Fruit fly (Drosophila melanogaster) whole organism, embryonic: ENCODE measurements around the gene CG13850.

Experiments used
- Adf1 ChIP-seq: fragments of 200-800 bp; sonication (Bioruptor generic); IDR thresholded peaks from 2 replicates; pipeline ENCODE4 v1.3.6; 2022; ENCODE audit warnings: missing biosample characterization, missing genetic modification characterization
- Bteb2 ChIP-seq: fragments of 200-800 bp; sonication (Bioruptor generic); optimal IDR thresholded peaks from 2 replicates; lab custom pipeline; 2016; ENCODE audit warnings: missing biosample characterization, missing genetic modification characterization
- C15 ChIP-seq: fragments of 200-800 bp; sonication (Bioruptor generic); IDR thresholded peaks from 3 replicates; pipeline ENCODE4 v1.3.6; 2022; ENCODE audit warnings: missing biosample characterization, missing genetic modification characterization
- CG10366 ChIP-seq: fragments of 200-800 bp; sonication (Bioruptor generic); IDR thresholded peaks from 2 replicates; pipeline ENCODE4 v1.3.6; 2022; ENCODE audit warnings: missing biosample characterization, missing genetic modification characterization
- CG10431 ChIP-seq: fragments of 200-800 bp; sonication (Bioruptor generic); optimal IDR thresholded peaks from 3 replicates; lab custom pipeline; 2018; ENCODE audit warnings: missing biosample characterization, mild to moderate bottlenecking, missing genetic modification characterization
- CG13424 ChIP-seq: fragments of 200-800 bp; sonication (Bioruptor generic); optimal IDR thresholded peaks from 2 replicates; lab custom pipeline; 2019; ENCODE audit warnings: missing biosample characterization, mild to moderate bottlenecking, missing genetic modification characterization, moderate library complexity
- CG14710 ChIP-seq: fragments of 200-800 bp; sonication (Bioruptor generic); optimal IDR thresholded peaks from 3 replicates; lab custom pipeline; 2019; ENCODE audit warnings: missing biosample characterization, mild to moderate bottlenecking, missing genetic modification characterization, moderate library complexity
- CG15601 ChIP-seq: fragments of 200-800 bp; sonication (Bioruptor generic); optimal IDR thresholded peaks from 3 replicates; lab custom pipeline; 2019; ENCODE audit warnings: missing biosample characterization, mild to moderate bottlenecking, missing genetic modification characterization, moderate library complexity
- CG15696 ChIP-seq: fragments of 200-800 bp; sonication (Bioruptor generic); optimal IDR thresholded peaks from 2 replicates; lab custom pipeline; 2019; ENCODE audit warnings: missing biosample characterization, mild to moderate bottlenecking, missing genetic modification characterization, moderate library complexity
- CG17385 ChIP-seq: fragments of 200-800 bp; sonication (Bioruptor generic); optimal IDR thresholded peaks from 3 replicates; lab custom pipeline; 2018; ENCODE audit warnings: missing biosample characterization, mild to moderate bottlenecking, missing genetic modification characterization
- CG17802 ChIP-seq: fragments of 200-800 bp; sonication (Bioruptor generic); optimal IDR thresholded peaks from 2 replicates; lab custom pipeline; 2018; ENCODE audit warnings: missing biosample characterization, mild to moderate bottlenecking, missing genetic modification characterization, moderate library complexity
- CG18764 ChIP-seq: fragments of 200-800 bp; sonication (Bioruptor generic); optimal IDR thresholded peaks from 3 replicates; lab custom pipeline; 2016; ENCODE audit warnings: missing biosample characterization, missing genetic modification characterization
- CG2116 ChIP-seq: fragments of 200-800 bp; sonication (Bioruptor generic); optimal IDR thresholded peaks from 3 replicates; lab custom pipeline; 2018; ENCODE audit warnings: missing biosample characterization, mild to moderate bottlenecking, missing genetic modification characterization
- CG30020 ChIP-seq: fragments of 200-800 bp; optimal IDR thresholded peaks from 2 replicates; lab custom pipeline; 2019; ENCODE audit warnings: missing biosample characterization, mild to moderate bottlenecking, missing genetic modification characterization, moderate library complexity
- CG30403 ChIP-seq: fragments of 200-800 bp; sonication (Bioruptor generic); optimal IDR thresholded peaks from 3 replicates; lab custom pipeline; 2016; ENCODE audit warnings: missing biosample characterization, missing genetic modification characterization
- CG3065 ChIP-seq: fragments of 200-800 bp; sonication (Bioruptor generic); optimal IDR thresholded peaks from 2 replicates; lab custom pipeline; 2016; ENCODE audit warnings: missing biosample characterization, missing genetic modification characterization
- CG3407 ChIP-seq: fragments of 200-800 bp; sonication (Bioruptor generic); optimal IDR thresholded peaks from 2 replicates; lab custom pipeline; 2018; ENCODE audit warnings: missing biosample characterization, mild to moderate bottlenecking, missing genetic modification characterization
- CG34376 ChIP-seq: fragments of 200-800 bp; sonication (Bioruptor generic); optimal IDR thresholded peaks from 2 replicates; lab custom pipeline; 2018; ENCODE audit warnings: missing biosample characterization, mild to moderate bottlenecking, missing genetic modification characterization
- CG4328 ChIP-seq: fragments of 200-800 bp; sonication (Bioruptor generic); optimal IDR thresholded peaks from 3 replicates; lab custom pipeline; 2017; ENCODE audit warnings: missing biosample characterization, missing genetic modification reagents, missing genetic modification characterization
- CG7357 ChIP-seq: fragments of 200-800 bp; sonication (Bioruptor generic); IDR thresholded peaks from 3 replicates; pipeline ENCODE4 v1.3.6; 2022; ENCODE audit warnings: missing biosample characterization, missing genetic modification characterization
- CG7372 ChIP-seq: fragments of 200-800 bp; sonication (Bioruptor generic); IDR thresholded peaks from 2 replicates; pipeline ENCODE4 v1.3.6; 2022; ENCODE audit warnings: missing biosample characterization, missing genetic modification characterization
- Camta ChIP-seq: fragments of 200-800 bp; sonication (Bioruptor generic); optimal IDR thresholded peaks from 2 replicates; lab custom pipeline; 2016; ENCODE audit warnings: missing biosample characterization, missing genetic modification characterization
- CoRest ChIP-seq: fragments of 200-800 bp; sonication (Bioruptor generic); optimal IDR thresholded peaks from 3 replicates; lab custom pipeline; 2018; ENCODE audit warnings: missing biosample characterization, mild to moderate bottlenecking, missing genetic modification characterization, moderate library complexity
- Dbx ChIP-seq: fragments of 200-800 bp; sonication (Bioruptor generic); IDR thresholded peaks from 3 replicates; pipeline ENCODE4 v1.3.6; 2022; ENCODE audit warnings: missing biosample characterization, missing genetic modification characterization
- Doc2 ChIP-seq: fragments of 200-800 bp; sonication (Bioruptor generic); IDR thresholded peaks from 2 replicates; pipeline ENCODE4 v1.3.6; 2022; ENCODE audit warnings: missing biosample characterization, missing genetic modification characterization
- E2f1 ChIP-seq: fragments of 200-800 bp; sonication (Bioruptor generic); IDR thresholded peaks from 2 replicates; pipeline ENCODE4 v1.3.6; 2022; ENCODE audit warnings: missing biosample characterization, missing genetic modification characterization
- H2.0 ChIP-seq: fragments of 200-800 bp; sonication (Bioruptor generic); IDR thresholded peaks from 2 replicates; pipeline ENCODE4 v1.3.6; 2022; ENCODE audit warnings: missing biosample characterization, missing genetic modification characterization
- Lim3 ChIP-seq: fragments of 200-800 bp; sonication (Bioruptor generic); IDR thresholded peaks from 2 replicates; pipeline ENCODE4 v1.3.6; 2022; ENCODE audit warnings: missing biosample characterization, missing genetic modification characterization
- MBD-R2 ChIP-seq: fragments of 200-800 bp; sonication (Bioruptor generic); IDR thresholded peaks from 2 replicates; pipeline ENCODE4 v1.3.6; 2022; ENCODE audit warnings: missing biosample characterization, missing genetic modification characterization
- Neu2 ChIP-seq: fragments of 200-800 bp; sonication (Bioruptor generic); optimal IDR thresholded peaks from 3 replicates; lab custom pipeline; 2016; ENCODE audit warnings: missing biosample characterization, missing genetic modification characterization, borderline replicate concordance
- Ptx1 ChIP-seq: fragments of 200-800 bp; sonication (Bioruptor generic); IDR thresholded peaks from 2 replicates; pipeline ENCODE4 v1.3.6; 2022; ENCODE audit warnings: missing biosample characterization, missing genetic modification characterization
- ab ChIP-seq: fragments of 200-800 bp; sonication (Bioruptor generic); optimal IDR thresholded peaks from 2 replicates; lab custom pipeline; 2016; ENCODE audit warnings: missing biosample characterization, missing genetic modification characterization
- bbx ChIP-seq: fragments of 200-800 bp; sonication (Bioruptor generic); IDR thresholded peaks from 2 replicates; pipeline ENCODE4 v1.3.6; 2022; ENCODE audit warnings: missing biosample characterization, missing genetic modification characterization; ENCODE audit not compliant: partially characterized antibody
- chif ChIP-seq, 2 experiments: fragments of 200-800 bp; sonication (Bioruptor generic); optimal IDR thresholded peaks; 3 replicates each; lab custom pipeline; 2016; ENCODE audit warnings: missing biosample characterization in 2 of 2, missing genetic modification characterization in 2 of 2
- da ChIP-seq: fragments of 200-800 bp; sonication (Bioruptor generic); optimal IDR thresholded peaks from 2 replicates; lab custom pipeline; 2016; ENCODE audit warnings: missing biosample characterization, missing genetic modification characterization
- dmrt99B ChIP-seq: fragments of 200-800 bp; sonication (Bioruptor generic); optimal IDR thresholded peaks from 2 replicates; lab custom pipeline; 2018; ENCODE audit warnings: missing biosample characterization, mild to moderate bottlenecking, missing genetic modification characterization, moderate library complexity
- gsb-n ChIP-seq: fragments of 200-800 bp; sonication (Bioruptor generic); optimal IDR thresholded peaks from 3 replicates; lab custom pipeline; 2018; ENCODE audit warnings: missing biosample characterization, mild to moderate bottlenecking, missing genetic modification characterization
- hbn ChIP-seq: fragments of 200-800 bp; sonication (Bioruptor generic); IDR thresholded peaks from 2 replicates; pipeline ENCODE4 v1.3.6; 2022; ENCODE audit warnings: missing biosample characterization, missing genetic modification characterization; ENCODE audit not compliant: partially characterized antibody
- jigr1 ChIP-seq: fragments of 200-800 bp; sonication (Bioruptor generic); IDR thresholded peaks from 3 replicates; pipeline ENCODE4 v1.3.6; 2022; ENCODE audit warnings: missing biosample characterization, missing genetic modification characterization
- lab ChIP-seq: fragments of 200-800 bp; sonication (Bioruptor generic); optimal IDR thresholded peaks from 3 replicates; lab custom pipeline; 2017; ENCODE audit warnings: missing biosample characterization, missing genetic modification characterization, mild to moderate bottlenecking, moderate library complexity, missing genetic modification reagents
- nom ChIP-seq: fragments of 200-800 bp; sonication (Bioruptor generic); optimal IDR thresholded peaks from 2 replicates; lab custom pipeline; 2017; ENCODE audit warnings: missing biosample characterization, missing genetic modification characterization, mild to moderate bottlenecking, moderate library complexity, missing genetic modification reagents
- peb ChIP-seq: fragments of 200-800 bp; sonication (Bioruptor generic); IDR thresholded peaks from 2 replicates; pipeline ENCODE4 v1.3.6; 2022; ENCODE audit warnings: missing biosample characterization, missing genetic modification characterization
- pho ChIP-seq: fragments of 200-800 bp; sonication (Bioruptor generic); optimal IDR thresholded peaks from 2 replicates; lab custom pipeline; 2016; ENCODE audit warnings: missing biosample characterization, missing genetic modification characterization
- psq ChIP-seq: fragments of 200-800 bp; sonication (Bioruptor generic); optimal IDR thresholded peaks from 2 replicates; lab custom pipeline; 2017; ENCODE audit warnings: missing biosample characterization, missing genetic modification characterization
- rib ChIP-seq: fragments of 200-800 bp; sonication (Bioruptor generic); IDR thresholded peaks from 2 replicates; pipeline ENCODE4 v1.3.6; 2022; ENCODE audit warnings: missing biosample characterization, missing genetic modification characterization
- sd ChIP-seq: fragments of 200-800 bp; sonication (Bioruptor generic); optimal IDR thresholded peaks from 3 replicates; lab custom pipeline; 2018; ENCODE audit warnings: missing biosample characterization, mild to moderate bottlenecking, missing genetic modification characterization, moderate library complexity
- sima ChIP-seq: fragments of 200-800 bp; sonication (Bioruptor generic); optimal IDR thresholded peaks from 2 replicates; lab custom pipeline; 2016; ENCODE audit warnings: missing biosample characterization, missing genetic modification characterization
- slou ChIP-seq: fragments of 200-800 bp; sonication (Bioruptor generic); optimal IDR thresholded peaks from 3 replicates; lab custom pipeline; 2016; ENCODE audit warnings: missing biosample characterization, missing genetic modification characterization
- zf30C ChIP-seq: fragments of 200-800 bp; sonication (Bioruptor generic); optimal IDR thresholded peaks from 3 replicates; lab custom pipeline; 2018; ENCODE audit warnings: missing biosample characterization, mild to moderate bottlenecking, missing genetic modification characterization

The CG13850 gene

DNA sequence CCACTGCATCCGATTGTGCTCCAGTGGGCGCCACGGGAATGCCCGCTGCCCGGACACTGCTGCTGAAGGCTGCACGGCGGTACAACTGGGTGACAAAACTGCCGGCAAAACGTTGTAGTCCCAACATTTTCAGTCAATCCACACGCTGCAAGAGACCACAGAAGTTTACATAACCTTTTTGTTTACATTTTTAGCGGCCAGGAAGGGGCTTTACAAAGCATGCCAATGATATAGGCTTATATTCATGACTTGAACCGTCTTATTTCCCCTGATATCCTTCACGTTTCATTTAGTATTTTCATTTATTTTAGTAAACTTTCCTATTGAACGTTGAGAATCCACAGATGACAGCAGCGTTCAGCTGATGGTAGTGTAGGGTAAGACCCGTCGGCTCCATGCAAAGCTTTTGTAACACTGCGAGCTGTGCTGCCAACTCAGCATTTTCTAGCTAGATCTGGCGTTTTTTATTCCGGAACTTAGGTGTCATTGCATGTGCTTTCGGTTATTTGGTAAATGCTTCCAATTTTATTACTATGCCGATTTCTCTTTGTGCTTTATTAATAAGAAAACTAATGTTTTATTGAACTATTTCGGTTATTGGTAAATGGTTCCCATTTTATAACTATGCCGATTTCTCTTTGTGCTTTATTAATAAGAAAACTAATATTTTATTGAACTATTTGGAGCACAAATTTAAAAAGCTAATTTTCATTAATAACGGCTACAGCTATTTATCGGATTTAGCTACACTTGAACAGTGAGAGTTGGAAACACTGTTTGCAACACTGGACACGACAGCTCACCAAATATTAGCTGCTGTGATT lies at the start of gene CG13850, which contains the start of gene lqfR (continued):
- TF ChIP-seq CG15696 (tag; lab: Kevin White, UChicago) = peak; percentile 51
- peak; percentile 88 for TF ChIP-seq CoRest (tag; lab: Kevin White, UChicago)
- peak; percentile 44 to 73 for TF ChIP-seq chif (GFP tag; optimal IDR thresholded peaks at IDR 0.05; lab: Kevin White, UChicago)
- peak; percentile 49 for TF ChIP-seq CG15601
- peak; percentile 69 for TF ChIP-seq Dbx (GFP tag; lab: Robert Waterston, UW)
- no peak for TF ChIP-seq hbn (GFP tag; lab: Robert Waterston, UW)
- peak; percentile 28 for TF ChIP-seq ab
- peak; percentile 45 for TF ChIP-seq sd (tag; lab: Kevin White, UChicago)
- TF ChIP-seq C15 (GFP tag; lab: Robert Waterston, UW) = no peak
- no peak; the same call in none of the 2 replicates for TF ChIP-seq H2.0 (GFP tag; lab: Robert Waterston, UW)
- peak; percentile 76 for TF ChIP-seq MBD-R2 (GFP tag; lab: Robert Waterston, UW)
- peak; percentile 33; the same call in 1 of the 2 replicates for TF ChIP-seq CG10366 (GFP tag; lab: Robert Waterston, UW)
- no peak for TF ChIP-seq peb (GFP tag; lab: Robert Waterston, UW)
- peak; percentile 71 for TF ChIP-seq Camta (GFP tag; lab: Kevin White, UChicago)
- no peak for TF ChIP-seq Doc2 (GFP tag; lab: Robert Waterston, UW)
- TF ChIP-seq gsb-n (tag; lab: Kevin White, UChicago) = no peak
- peak; percentile 63 for TF ChIP-seq CG4328 (GFP tag; lab: Kevin White, UChicago)
- peak; percentile 46; the same call in 1 of the 2 replicates for TF ChIP-seq CG7372 (GFP tag; lab: Robert Waterston, UW)
- peak; percentile 84 for TF ChIP-seq CG14710 (tag; lab: Kevin White, UChicago)
- TF ChIP-seq CG30403 = peak; percentile 91
- no peak for TF ChIP-seq jigr1 (GFP tag; lab: Robert Waterston, UW)
- TF ChIP-seq da (GFP tag; lab: Kevin White, UChicago) = peak; percentile 47
- no peak for TF ChIP-seq Lim3 (GFP tag; lab: Robert Waterston, UW)
- TF ChIP-seq bbx (GFP tag; lab: Robert Waterston, UW) = 0 out of 2 replicates have a peak, but pooled peaks have one; percentile 6
- TF ChIP-seq CG17802 (tag; lab: Kevin White, UChicago) = peak; percentile 9
- TF ChIP-seq CG3065 (GFP tag; lab: Kevin White, UChicago) = peak; percentile 21
- peak; percentile 38 for TF ChIP-seq CG3407 (GFP tag; lab: Kevin White, UChicago)
- 0 out of 3 replicates have a peak, but pooled peaks have one; percentile 7 for TF ChIP-seq CG7357 (GFP tag; lab: Robert Waterston, UW)
- TF ChIP-seq CG2116 (GFP tag; lab: Kevin White, UChicago) = peak; percentile 61
- TF ChIP-seq Bteb2 (GFP tag; lab: Kevin White, UChicago) = peak; percentile 84
- peak; percentile 77 for TF ChIP-seq Ptx1 (GFP tag; lab: Robert Waterston, UW)
- no peak for TF ChIP-seq Neu2 (GFP tag; lab: Kevin White, UChicago)
- peak; percentile 66 for TF ChIP-seq CG34376
- TF ChIP-seq CG18764 = peak; percentile 66
- peak; percentile 8 for TF ChIP-seq psq (GFP tag; lab: Kevin White, UChicago)
- TF ChIP-seq CG30020 (tag; lab: Kevin White, UChicago) = peak; percentile 11
- peak; percentile 69 for TF ChIP-seq CG13424
- no peak for TF ChIP-seq sima (GFP tag; lab: Kevin White, UChicago)
- TF ChIP-seq rib (GFP tag; lab: Robert Waterston, UW) = 0 out of 2 replicates have a peak, but pooled peaks have one; percentile 39
- TF ChIP-seq dmrt99B (tag; lab: Kevin White, UChicago) = no peak
- 0 out of 2 replicates have a peak, but pooled peaks have one; percentile 17 for TF ChIP-seq E2f1 (GFP tag; lab: Robert Waterston, UW)
- TF ChIP-seq Adf1 (GFP tag; lab: Robert Waterston, UW) = no peak
- TF ChIP-seq slou (GFP tag; lab: Kevin White, UChicago) = peak; percentile 47
- TF ChIP-seq CG10431 (GFP tag; lab: Kevin White, UChicago) = peak; percentile 1
- peak; percentile 86 for TF ChIP-seq pho
- peak; percentile 76 for TF ChIP-seq lab (GFP tag; lab: Kevin White, UChicago)
- peak; percentile 67 for TF ChIP-seq CG17385 (GFP tag; lab: Kevin White, UChicago)
- TF ChIP-seq zf30C (GFP tag; lab: Kevin White, UChicago) = no peak
- TF ChIP-seq nom (GFP tag; lab: Kevin White, UChicago) = no peak
